Fruit fly (Drosophila melanogaster): ENCODE results near the gene CG7573.
A peak's percentile ranks its signal among the peaks of the same experiment; 100 is the strongest.

The CG7573 gene

dm6 chr3L:11273444-11274141, 38.0 kb upstream of the CG7573 start (continued):
- TF ChIP-seq CG17612 (GFP tag; IDR thresholded peaks at IDR 0.05): no peak
- no peak for TF ChIP-seq CG10321 (GFP tag; IDR thresholded peaks at IDR 0.05)
- no peak for TF ChIP-seq slp2 (GFP tag; optimal IDR thresholded peaks at IDR 0.05)
- TF ChIP-seq CG10431 (GFP tag; optimal IDR thresholded peaks at IDR 0.05): peak; percentile 16
- no peak for TF ChIP-seq odd (GFP tag; optimal IDR thresholded peaks at IDR 0.05)
- no peak for TF ChIP-seq D19B (GFP tag; optimal IDR thresholded peaks at IDR 0.05)
- TF ChIP-seq CG4730 (GFP tag; IDR thresholded peaks at IDR 0.05): no peak
- no peak for TF ChIP-seq CG5245 (GFP tag; optimal IDR thresholded peaks at IDR 0.05)
- no peak for TF ChIP-seq p53 (GFP tag; optimal IDR thresholded peaks at IDR 0.05)
- no peak for TF ChIP-seq crc (GFP tag; optimal IDR thresholded peaks at IDR 0.05)
- TF ChIP-seq CG31441 (GFP tag; IDR thresholded peaks at IDR 0.05): no peak
- TF ChIP-seq sr (GFP tag; IDR thresholded peaks at IDR 0.05): no peak
- TF ChIP-seq knrl (GFP tag; IDR thresholded peaks at IDR 0.05; ENCODE audit: partially characterized antibody): no peak
- TF ChIP-seq schlank (tag; optimal IDR thresholded peaks at IDR 0.05): no peak
- TF ChIP-seq slou (GFP tag; optimal IDR thresholded peaks at IDR 0.05): no peak
- TF ChIP-seq toy (GFP tag; IDR thresholded peaks at IDR 0.05): no peak
- no peak for TF ChIP-seq CG18476 (GFP tag; optimal IDR thresholded peaks at IDR 0.05)
- no peak for TF ChIP-seq NC2α (GFP tag; optimal IDR thresholded peaks at IDR 0.05)
- TF ChIP-seq lab (GFP tag; optimal IDR thresholded peaks at IDR 0.05): no peak
- no peak for TF ChIP-seq sim (GFP tag; IDR thresholded peaks at IDR 0.05)
- TF ChIP-seq CG13624 (GFP tag; optimal IDR thresholded peaks at IDR 0.05): no peak
- no peak for TF ChIP-seq otp (GFP tag; IDR thresholded peaks at IDR 0.05)
- TF ChIP-seq CG8290 (GFP tag; optimal IDR thresholded peaks at IDR 0.05): no peak
- no peak for TF ChIP-seq CG8290 (tag; optimal IDR thresholded peaks at IDR 0.05)
- TF ChIP-seq ase (GFP tag; IDR thresholded peaks at IDR 0.05): no peak
- no peak for TF ChIP-seq insv (GFP tag; optimal IDR thresholded peaks at IDR 0.05)
- no peak for TF ChIP-seq br (optimal IDR thresholded peaks at IDR 0.05)
- no peak for TF ChIP-seq CG15269 (tag; optimal IDR thresholded peaks at IDR 0.05)
- TF ChIP-seq CG30403 (GFP tag; optimal IDR thresholded peaks at IDR 0.05): no peak
- no peak for TF ChIP-seq GATAe (GFP tag; conservative IDR thresholded peaks at IDR 0.05)
- no peak for TF ChIP-seq fru (optimal IDR thresholded peaks at IDR 0.05)
- no peak for TF ChIP-seq Mad (GFP tag; optimal IDR thresholded peaks at IDR 0.05)
- TF ChIP-seq hth (optimal IDR thresholded peaks at IDR 0.05): no peak
- TF ChIP-seq unpg (GFP tag; optimal IDR thresholded peaks at IDR 0.05): peak; percentile 17
- TF ChIP-seq CG4617 (GFP tag; optimal IDR thresholded peaks at IDR 0.05; ENCODE audit: borderline replicate concordance): no peak
- TF ChIP-seq bcd (GFP tag; optimal IDR thresholded peaks at IDR 0.05): no peak
- TF ChIP-seq E2f2 (GFP tag; IDR thresholded peaks at IDR 0.05): no peak
- no peak for TF ChIP-seq Hand (GFP tag; optimal IDR thresholded peaks at IDR 0.05)
- no peak for TF ChIP-seq CG10267 (tag; optimal IDR thresholded peaks at IDR 0.05)
- no peak for TF ChIP-seq HmgZ (tag; optimal IDR thresholded peaks at IDR 0.05)
- no peak for TF ChIP-seq CG4424 (GFP tag; optimal IDR thresholded peaks at IDR 0.05)
- no peak for TF ChIP-seq HmgD (GFP tag; optimal IDR thresholded peaks at IDR 0.05)
- no peak for TF ChIP-seq Nf-YA (GFP tag; IDR thresholded peaks at IDR 0.05)
- TF ChIP-seq CG3995 (GFP tag; optimal IDR thresholded peaks at IDR 0.05): no peak
- no peak for TF ChIP-seq unc-4 (GFP tag; IDR thresholded peaks at IDR 0.05; ENCODE audit: partially characterized antibody)
- no peak for TF ChIP-seq CG12744 (GFP tag; optimal IDR thresholded peaks at IDR 0.05)
- no peak for TF ChIP-seq Chrac-16 (GFP tag; optimal IDR thresholded peaks at IDR 0.05)
- TF ChIP-seq ssp (GFP tag; IDR thresholded peaks at IDR 0.05): no peak
- no peak for TF ChIP-seq Meics (GFP tag; optimal IDR thresholded peaks at IDR 0.05)
- no peak for TF ChIP-seq Fer1 (GFP tag; optimal IDR thresholded peaks at IDR 0.05)
- no peak for TF ChIP-seq CG3163 (GFP tag; optimal IDR thresholded peaks at IDR 0.05)
- no peak for TF ChIP-seq CG34376 (GFP tag; optimal IDR thresholded peaks at IDR 0.05)
- TF ChIP-seq Hr51 (GFP tag; optimal IDR thresholded peaks at IDR 0.05): no peak

Data from whole organism, embryonic.